Fruit fly (Drosophila melanogaster) whole organism, adult: ENCODE results near the gene Cyp6d4.

Experiments used
- CG33017 ChIP-seq: fragments of 200-800 bp; sonication (Bioruptor generic); optimal IDR thresholded peaks from 2 replicates; lab custom pipeline; 2018; ENCODE audit warnings: missing biosample characterization, mild to moderate bottlenecking, missing genetic modification characterization, moderate library complexity
- CG7101 ChIP-seq: fragments of 200-800 bp; sonication (Bioruptor generic); optimal IDR thresholded peaks from 2 replicates; lab custom pipeline; 2018; ENCODE audit warnings: missing biosample characterization, mild to moderate bottlenecking, missing genetic modification characterization, moderate library complexity
- ovo ChIP-seq: fragments of 200-800 bp; sonication (Bioruptor generic); optimal IDR thresholded peaks from 2 replicates; lab custom pipeline; 2016; ENCODE audit warnings: missing biosample characterization, missing genetic modification characterization
- tj ChIP-seq: fragments of 200-800 bp; sonication (Bioruptor generic); optimal IDR thresholded peaks from 3 replicates; lab custom pipeline; 2017; ENCODE audit warnings: missing biosample characterization, mild to moderate bottlenecking, missing genetic modification characterization, moderate library complexity

DNA sequence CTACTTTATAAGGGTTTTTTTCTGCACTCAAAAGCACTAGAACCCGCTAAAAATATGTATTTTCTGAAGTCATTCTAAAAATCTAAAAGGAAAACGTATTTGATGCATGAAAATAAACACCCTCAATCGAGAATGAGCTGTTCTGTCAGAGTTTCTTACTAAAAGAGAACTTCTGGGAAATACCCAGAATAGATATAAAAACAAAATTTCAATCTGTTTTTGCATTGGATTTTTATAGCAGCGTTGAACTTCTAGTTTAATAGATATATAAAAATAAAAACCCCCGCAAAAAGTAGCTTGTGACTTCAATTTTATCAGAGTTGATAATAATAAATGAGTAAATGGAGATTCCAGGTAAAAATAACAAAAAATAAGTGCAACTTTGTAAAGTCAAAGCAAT is 20.3 kb downstream of the Cyp6d4 start:
- no peak for TF ChIP-seq CG33017 (tag; lab: Kevin White, UChicago)
- TF ChIP-seq CG7101: no peak
- no peak for TF ChIP-seq tj (GFP tag; lab: Kevin White, UChicago)
- no peak for TF ChIP-seq ovo (GFP tag; lab: Kevin White, UChicago)
